Worm (Caenorhabditis elegans) whole organism, L4/young adult: Measurements from ENCODE around the gene Y42G9A.2.

ENCODE experiments used
- dao-5 ChIP-seq: sonication (generic microtip); optimal IDR thresholded peaks from 2 replicates; lab custom pipeline; 2016; ENCODE audit warnings: missing genotype, missing genetic modification characterization, moderate library complexity, missing compliant biosample characterization
- him-1 ChIP-seq: sonication (generic microtip); optimal IDR thresholded peaks from 2 replicates; lab custom pipeline; 2016; ENCODE audit warnings: missing genotype, missing genetic modification reagents, missing genetic modification characterization, missing compliant biosample characterization

DNA sequence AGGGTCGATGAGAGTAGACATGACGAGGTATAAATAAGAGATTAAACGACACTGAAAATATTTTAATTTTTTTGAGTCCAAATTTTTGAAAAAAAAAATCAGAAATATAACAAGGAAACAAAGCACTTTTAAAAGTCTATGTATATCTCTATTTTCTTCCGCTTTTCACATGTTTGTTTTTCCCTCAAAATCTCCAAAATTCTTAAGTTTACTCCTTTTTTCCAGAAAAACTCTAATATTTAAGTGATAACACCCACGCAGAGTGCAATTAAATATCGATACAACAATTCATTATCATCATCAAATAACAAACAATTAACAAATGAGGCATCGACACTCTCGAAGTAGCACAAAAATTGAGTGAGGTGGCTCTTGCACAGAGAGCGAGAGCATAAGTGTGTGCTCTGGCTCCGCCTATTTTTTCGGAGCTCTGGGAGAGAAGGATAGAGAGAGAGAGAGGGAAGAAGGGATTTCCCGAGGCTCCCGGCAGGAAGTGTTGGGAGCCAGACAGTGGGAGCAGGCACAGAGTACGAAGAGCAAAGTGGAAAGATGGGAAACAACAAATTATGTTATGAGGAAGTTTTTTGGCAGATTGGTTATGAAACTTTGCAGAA, 9.8 kb downstream of the Y42G9A.2 start, which contains the start of gene anmt-2:
- TF ChIP-seq him-1 (tag; lab: Kevin White, UChicago), result no peak
- TF ChIP-seq dao-5 (tag; lab: Kevin White, UChicago), result no peak
